Worm (Caenorhabditis elegans): ENCODE measurements around the gene C13A2.4.

The C13A2.4 gene

DNA sequence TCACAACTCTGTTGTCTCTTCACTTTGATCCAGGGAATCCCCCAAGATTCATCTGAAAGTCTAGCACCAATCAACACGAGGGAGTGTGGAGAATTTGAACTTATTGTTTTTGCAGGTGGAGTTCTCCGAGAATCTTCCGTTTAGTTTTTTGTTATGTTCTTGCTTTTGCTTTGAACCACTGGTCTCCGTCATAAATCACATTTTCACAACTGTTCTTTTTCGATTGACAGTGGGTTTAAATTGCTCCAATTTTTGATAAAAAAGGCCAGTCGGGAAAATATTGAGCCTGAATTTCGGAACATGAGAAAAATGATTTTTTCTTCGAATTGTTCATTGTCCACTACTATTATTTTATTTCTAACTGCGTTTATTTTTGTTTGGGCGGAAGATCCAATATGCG is 42.7 kb downstream of the C13A2.4 start, which contains the start of gene F10G2.10:
Gene F10G2.10 (plus strand): TSS at position 301 of the 400 bp plus-strand sequence.
- TF ChIP-seq fkh-6 (tag; optimal IDR thresholded peaks at IDR 0.05) = no peak
- TF ChIP-seq unc-86 (tag; optimal IDR thresholded peaks at IDR 0.05) = no peak
- no peak for TF ChIP-seq nfya-1 (tag; optimal IDR thresholded peaks at IDR 0.05)

DNA sequence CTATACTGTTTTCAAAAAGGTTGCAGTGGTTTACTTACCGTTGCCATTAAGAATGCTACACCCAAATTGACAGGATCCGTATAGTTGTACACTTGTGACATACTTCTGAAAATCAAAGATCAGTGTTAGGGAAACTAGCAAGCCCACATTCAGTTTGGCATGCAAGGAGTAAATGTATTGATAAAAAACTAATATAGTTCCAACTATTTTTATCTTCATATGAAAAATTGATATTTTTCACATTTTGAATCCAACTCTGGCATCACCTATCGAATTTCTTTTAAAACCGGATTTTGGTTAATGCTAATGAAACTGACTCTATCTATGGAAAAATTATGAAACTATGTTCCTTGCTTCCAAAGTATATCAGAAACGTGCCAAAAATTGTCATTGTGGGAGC is 46.1 kb downstream of the C13A2.4 start, which contains the start of gene srx-92:
Gene srx-92 (minus strand): TSS at position 101 of the 400 bp plus-strand sequence.
- no peak for TF ChIP-seq unc-86 (tag; optimal IDR thresholded peaks at IDR 0.05)
- no peak for TF ChIP-seq elt-4 (tag; optimal IDR thresholded peaks at IDR 0.05)
- no peak for TF ChIP-seq unc-42 (tag; optimal IDR thresholded peaks at IDR 0.05)
- TF ChIP-seq K02D7.2 (tag; optimal IDR thresholded peaks at IDR 0.05) = no peak
- no peak for TF ChIP-seq rnt-1 (tag; optimal IDR thresholded peaks at IDR 0.05)
- TF ChIP-seq pat-9 (tag; optimal IDR thresholded peaks at IDR 0.05) = no peak
- TF ChIP-seq syd-9 (tag; optimal IDR thresholded peaks at IDR 0.05) = no peak
- no peak for TF ChIP-seq mec-3 (tag; optimal IDR thresholded peaks at IDR 0.05; ENCODE audit: borderline replicate concordance)

DNA sequence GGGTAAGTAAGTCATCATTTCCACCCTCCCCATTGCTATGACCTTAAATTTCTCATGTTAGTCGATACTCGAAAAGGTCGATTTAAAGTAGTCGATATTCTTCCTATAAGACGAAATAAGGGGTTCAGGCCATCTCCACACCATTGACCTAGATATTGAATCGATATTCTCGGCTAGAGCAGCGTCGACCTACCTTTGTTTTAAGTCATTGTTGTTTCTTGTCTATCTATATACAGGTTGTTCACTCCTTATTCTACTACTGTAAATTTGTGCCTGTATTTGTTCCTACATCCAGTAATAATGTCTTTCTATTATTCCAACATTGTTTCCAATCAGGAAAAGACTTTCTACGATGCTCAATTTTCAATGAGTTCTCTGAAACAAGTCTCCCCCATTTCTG is 47.7 kb downstream of the C13A2.4 start, which contains the start of gene F10G2.4:
Gene F10G2.4 (plus strand): TSS at position 301 of the 400 bp plus-strand sequence.
- TF ChIP-seq hlh-30 (tag; optimal IDR thresholded peaks at IDR 0.05; ENCODE audit: insufficient read depth) (no peak), eyg-1 (tag; optimal IDR thresholded peaks at IDR 0.05) (no peak), C08G9.2 (tag; optimal IDR thresholded peaks at IDR 0.05) (no peak), pros-1 (tag; optimal IDR thresholded peaks at IDR 0.05) (no peak), unc-86 (tag; optimal IDR thresholded peaks at IDR 0.05) (no peak), F13H6.1 (tag; optimal IDR thresholded peaks at IDR 0.05) (no peak), K09A11.1 (tag; optimal IDR thresholded peaks at IDR 0.05; ENCODE audit: insufficient read depth) (no peak), dve-1 (tag; optimal IDR thresholded peaks at IDR 0.05) (no peak), odd-2 (tag; optimal IDR thresholded peaks at IDR 0.05) (no peak), elt-4 (tag; optimal IDR thresholded peaks at IDR 0.05) (no peak), unc-55 (GFP tag; optimal IDR thresholded peaks at IDR 0.05) (no peak), pax-1 (tag; optimal IDR thresholded peaks at IDR 0.05) (no peak), ets-4 (tag; optimal IDR thresholded peaks at IDR 0.05) (no peak), pha-2 (tag; optimal IDR thresholded peaks at IDR 0.05) (no peak), ceh-30 (tag; optimal IDR thresholded peaks at IDR 0.05) (no peak), fkh-10 (GFP tag; optimal IDR thresholded peaks at IDR 0.05) (no peak)

DNA sequence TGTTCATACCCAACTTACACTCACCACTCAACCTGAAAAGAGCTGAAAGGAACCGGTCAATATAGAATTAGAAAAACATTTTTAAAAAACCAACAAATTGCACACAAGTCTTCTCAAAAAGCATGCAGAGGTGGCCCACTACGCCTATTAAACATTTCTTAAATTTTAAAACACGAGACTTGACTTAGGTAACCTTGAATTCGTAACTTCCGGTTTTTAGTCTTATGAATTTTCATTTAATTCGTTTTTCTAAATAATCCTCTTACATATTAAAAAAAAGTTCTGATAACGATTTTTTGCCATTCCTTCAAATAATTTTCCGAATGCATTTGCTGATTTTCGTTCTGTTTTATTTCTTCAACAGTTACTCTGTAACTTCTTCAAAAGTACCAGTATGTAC is 48.9 kb downstream of the C13A2.4 start, which contains the start of gene clec-7:
Gene clec-7 (plus strand): TSS at position 301 of the 400 bp plus-strand sequence.
- TF ChIP-seq ahr-1 (tag; optimal IDR thresholded peaks at IDR 0.05) = no peak
- TF ChIP-seq ceh-18 (tag; optimal IDR thresholded peaks at IDR 0.05) = no peak
- TF ChIP-seq sdc-2 (tag; optimal IDR thresholded peaks at IDR 0.05) = no peak
- TF ChIP-seq unc-55 (GFP tag; optimal IDR thresholded peaks at IDR 0.05) = no peak
- no peak for TF ChIP-seq ceh-24 (tag; optimal IDR thresholded peaks at IDR 0.05)
- TF ChIP-seq T23F11.4 (GFP tag; optimal IDR thresholded peaks at IDR 0.05) = no peak
- no peak for TF ChIP-seq sox-4 (tag; optimal IDR thresholded peaks at IDR 0.05)
- no peak for TF ChIP-seq madf-2 (tag; optimal IDR thresholded peaks at IDR 0.05)
- TF ChIP-seq odd-2 (tag; optimal IDR thresholded peaks at IDR 0.05) = no peak
- TF ChIP-seq unc-86 (tag; optimal IDR thresholded peaks at IDR 0.05) = no peak
- no peak for TF ChIP-seq gmeb-2 (tag; optimal IDR thresholded peaks at IDR 0.05)
- TF ChIP-seq ceh-19 (GFP tag; optimal IDR thresholded peaks at IDR 0.05) = no peak
- no peak for TF ChIP-seq pax-1 (tag; optimal IDR thresholded peaks at IDR 0.05)
- no peak for TF ChIP-seq che-1 (tag; optimal IDR thresholded peaks at IDR 0.05)
- no peak for TF ChIP-seq ceh-2 (tag; optimal IDR thresholded peaks at IDR 0.05)
- TF ChIP-seq fkh-10 (GFP tag; optimal IDR thresholded peaks at IDR 0.05) = no peak

Measured in whole organism, late embryonic.